Worm (Caenorhabditis elegans) whole organism, L3 larva: ENCODE results near the gene ect-2.

Experiments
- R02D3.7 ChIP-seq: fragments of 150-350 bp; optimal IDR thresholded peaks from 2 replicates; lab custom pipeline; 2014; ENCODE audit warnings: missing biosample characterization, missing genetic modification characterization
- ZK546.5 ChIP-seq: sonication (generic microtip); optimal IDR thresholded peaks from 2 replicates; lab custom pipeline; 2017; ENCODE audit warnings: missing biosample characterization, missing genetic modification characterization
- aly-2 ChIP-seq: fragments of 150-350 bp; optimal IDR thresholded peaks from 2 replicates; lab custom pipeline; 2014; ENCODE audit warnings: missing biosample characterization, missing genetic modification characterization
- ama-1 ChIP-seq: fragments of 150-350 bp; optimal IDR thresholded peaks from 2 replicates; lab custom pipeline; 2018
- ceh-16 ChIP-seq: sonication (generic microtip); optimal IDR thresholded peaks from 2 replicates; lab custom pipeline; 2017; ENCODE audit warnings: missing biosample characterization, missing genetic modification characterization
- ceh-28 ChIP-seq: fragments of 150-350 bp; optimal IDR thresholded peaks from 2 replicates; lab custom pipeline; 2014; ENCODE audit warnings: missing biosample characterization, missing genetic modification reagents, missing genetic modification characterization
- ceh-82 ChIP-seq: fragments of 150-350 bp; optimal IDR thresholded peaks from 2 replicates; lab custom pipeline; 2014; ENCODE audit warnings: missing biosample characterization, missing genetic modification characterization
- ceh-9 ChIP-seq: sonication (generic microtip); optimal IDR thresholded peaks from 2 replicates; lab custom pipeline; 2018; ENCODE audit warnings: missing biosample characterization, missing genetic modification characterization
- daf-12 ChIP-seq: fragments of 150-350 bp; optimal IDR thresholded peaks from 2 replicates; lab custom pipeline; 2014; ENCODE audit warnings: missing biosample characterization, missing genetic modification reagents, missing genetic modification characterization
- elt-2 ChIP-seq: sonication (generic microtip); optimal IDR thresholded peaks from 2 replicates; lab custom pipeline; 2016; ENCODE audit warnings: missing genetic modification reagents, mild to moderate bottlenecking, missing genetic modification characterization, missing compliant biosample characterization
- elt-3 ChIP-seq, 3 experiments: fragments of 150-350 bp in 1 of 3; sonication (generic microtip) in 2 of 3; optimal IDR thresholded peaks; 2 replicates in 2 of 3; 4 replicates in 1 of 3; lab custom pipeline; 2014 to 2017; ENCODE audit warnings: missing biosample characterization in 3 of 3, missing genetic modification characterization in 3 of 3
- eor-1 ChIP-seq, 2 experiments: fragments of 150-350 bp; optimal IDR thresholded peaks; 2 replicates each; lab custom pipeline; 2014 to 2018; ENCODE audit warnings: missing biosample characterization in 2 of 2, missing genetic modification characterization in 2 of 2
- fkh-10 ChIP-seq: sonication (generic microtip); optimal IDR thresholded peaks from 2 replicates; lab custom pipeline; 2017; ENCODE audit warnings: missing biosample characterization, missing genetic modification reagents, missing genetic modification characterization
- fkh-2 ChIP-seq: fragments of 150-350 bp; optimal IDR thresholded peaks from 2 replicates; lab custom pipeline; 2014; ENCODE audit warnings: missing biosample characterization, missing genetic modification reagents, missing genetic modification characterization
- fos-1 ChIP-seq: fragments of 150-350 bp; optimal IDR thresholded peaks from 2 replicates; lab custom pipeline; 2014; ENCODE audit warnings: missing biosample characterization, missing genetic modification characterization
- hmg-11 ChIP-seq: sonication (generic microtip); optimal IDR thresholded peaks from 2 replicates; lab custom pipeline; 2016; ENCODE audit warnings: missing genetic modification characterization, missing compliant biosample characterization
- jun-1 ChIP-seq: fragments of 150-350 bp; optimal IDR thresholded peaks from 2 replicates; lab custom pipeline; 2014; ENCODE audit warnings: missing biosample characterization, missing genetic modification reagents, missing genetic modification characterization
- lin-15B ChIP-seq: fragments of 150-350 bp; optimal IDR thresholded peaks from 2 replicates; lab custom pipeline; 2014; ENCODE audit warnings: missing biosample characterization, missing genetic modification characterization
- lin-39 ChIP-seq: fragments of 150-350 bp; optimal IDR thresholded peaks from 2 replicates; lab custom pipeline; 2018; ENCODE audit warnings: missing biosample characterization, missing genetic modification reagents, missing genetic modification characterization
- mdl-1 ChIP-seq: fragments of 150-350 bp; optimal IDR thresholded peaks from 2 replicates; lab custom pipeline; 2014; ENCODE audit warnings: missing biosample characterization, missing genetic modification characterization
- nfya-1 ChIP-seq: sonication (generic microtip); optimal IDR thresholded peaks from 2 replicates; lab custom pipeline; 2017; ENCODE audit warnings: missing genetic modification characterization, mild to moderate bottlenecking, missing compliant biosample characterization, antibody characterized with exemption, moderate library complexity; ENCODE audit not compliant: insufficient read depth
- nhr-11 ChIP-seq: fragments of 150-350 bp; optimal IDR thresholded peaks from 2 replicates; lab custom pipeline; 2014; ENCODE audit warnings: missing biosample characterization, missing genetic modification characterization
- nhr-12 ChIP-seq: fragments of 150-350 bp; optimal IDR thresholded peaks from 2 replicates; lab custom pipeline; 2014; ENCODE audit warnings: missing biosample characterization, missing genetic modification characterization
- nhr-23 ChIP-seq: fragments of 150-350 bp; optimal IDR thresholded peaks from 2 replicates; lab custom pipeline; 2014; ENCODE audit warnings: missing biosample characterization, missing genetic modification reagents, missing genetic modification characterization
- nhr-237 ChIP-seq: fragments of 150-350 bp; optimal IDR thresholded peaks from 2 replicates; lab custom pipeline; 2014; ENCODE audit warnings: missing biosample characterization, missing genetic modification characterization
- nhr-25 ChIP-seq: sonication (generic microtip); optimal IDR thresholded peaks from 2 replicates; lab custom pipeline; 2017; ENCODE audit warnings: missing biosample characterization, missing genetic modification characterization
- nhr-28 ChIP-seq: fragments of 150-350 bp; optimal IDR thresholded peaks from 2 replicates; lab custom pipeline; 2014; ENCODE audit warnings: missing biosample characterization, missing genetic modification characterization
- nhr-43 ChIP-seq: sonication (generic microtip); optimal IDR thresholded peaks from 2 replicates; lab custom pipeline; 2016; ENCODE audit warnings: mild to moderate bottlenecking, missing genetic modification characterization, missing compliant biosample characterization; ENCODE audit not compliant: poor library complexity, severe bottlenecking
- nhr-67 ChIP-seq: fragments of 150-350 bp; optimal IDR thresholded peaks from 2 replicates; lab custom pipeline; 2014; ENCODE audit warnings: missing biosample characterization, missing genetic modification characterization
- nhr-76 ChIP-seq: fragments of 150-350 bp; sonication (generic microtip); optimal IDR thresholded peaks from 5 replicates; lab custom pipeline; 2014; ENCODE audit warnings: missing biosample characterization, missing genetic modification characterization
- nhr-77 ChIP-seq: fragments of 150-350 bp; optimal IDR thresholded peaks from 2 replicates; lab custom pipeline; 2014; ENCODE audit warnings: missing biosample characterization, missing genetic modification characterization
- pha-4 ChIP-seq: fragments of 150-350 bp; optimal IDR thresholded peaks from 2 replicates; lab custom pipeline; 2014; ENCODE audit warnings: missing biosample characterization, missing genetic modification reagents, missing genetic modification characterization
- sea-2 ChIP-seq: fragments of 150-350 bp; sonication (generic microtip); optimal IDR thresholded peaks from 4 replicates; lab custom pipeline; 2014; ENCODE audit warnings: missing biosample characterization, missing genetic modification reagents, missing genetic modification characterization
- skn-1 ChIP-seq: fragments of 150-350 bp; optimal IDR thresholded peaks from 2 replicates; lab custom pipeline; 2014; ENCODE audit warnings: missing biosample characterization, missing genetic modification characterization
- snpc-4 ChIP-seq: fragments of 150-350 bp; optimal IDR thresholded peaks from 2 replicates; lab custom pipeline; 2014; ENCODE audit warnings: missing biosample characterization, missing genetic modification characterization
- unc-39 ChIP-seq: sonication (generic microtip); optimal IDR thresholded peaks from 4 replicates; lab custom pipeline; 2017; ENCODE audit warnings: missing biosample characterization, missing genetic modification characterization
- unc-62 ChIP-seq: fragments of 150-350 bp; sonication (generic microtip); optimal IDR thresholded peaks from 4 replicates; lab custom pipeline; 2014; ENCODE audit warnings: missing biosample characterization, missing genetic modification reagents, missing genetic modification characterization
- ztf-11 ChIP-seq: fragments of 150-350 bp; optimal IDR thresholded peaks from 2 replicates; lab custom pipeline; 2014; ENCODE audit warnings: missing biosample characterization, missing genetic modification characterization

ect-2 gene

ce11 chrII:10778026-10778425 is 5.7 kb downstream of the ect-2 start, which contains the start of gene mpz-1:
TSS of gene mpz-1 (minus strand) at chrII:10778126.
- TF ChIP-seq nhr-77: no peak
- no peak for TF ChIP-seq hmg-11
- TF ChIP-seq fos-1 (tag; lab: Kevin White, UChicago): no peak
- TF ChIP-seq elt-2 (tag; lab: Kevin White, UChicago): no peak
- TF ChIP-seq nfya-1 (tag; lab: Kevin White, UChicago): no peak
- no peak for TF ChIP-seq lin-39 (tag; lab: Kevin White, UChicago)
- no peak for TF ChIP-seq fkh-10 (GFP tag; lab: Kevin White, UChicago)
- no peak for TF ChIP-seq sea-2
- TF ChIP-seq daf-12 (tag; lab: Kevin White, UChicago): no peak
- no peak for TF ChIP-seq nhr-23 (tag; lab: Kevin White, UChicago)
- TF ChIP-seq mdl-1 (tag; lab: Kevin White, UChicago): no peak
- TF ChIP-seq ztf-11 (tag; lab: Kevin White, UChicago): no peak

- no peak for TF ChIP-seq nhr-28
- peak; percentile 79 for TF ChIP-seq fkh-10 (GFP tag; lab: Kevin White, UChicago)
- no peak for TF ChIP-seq unc-62
- TF ChIP-seq nhr-23 (tag; lab: Kevin White, UChicago): no peak
- TF ChIP-seq, all 47 proteins: peak for 1
Measured at ce11 chrII:10769291-10769690, 14.5 kb downstream of the ect-2 start.

ce11 chrII:10767977-10768376 is 15.8 kb downstream of the ect-2 start:
- TF ChIP-seq snpc-4 (tag; lab: Kevin White, UChicago) (no peak), nhr-43 (tag; lab: Kevin White, UChicago) (no peak), aly-2 (tag; lab: Kevin White, UChicago) (no peak), jun-1 (tag; lab: Kevin White, UChicago) (no peak), nhr-28 (no peak), ama-1 (no peak), nhr-25 (tag; lab: Kevin White, UChicago) (no peak), elt-3 (tag; optimal IDR thresholded peaks at IDR 0.05; lab: Kevin White, UChicago) (no peak), unc-62 (no peak), nhr-12 (tag; lab: Kevin White, UChicago) (no peak), fkh-2 (no peak), fos-1 (tag; lab: Kevin White, UChicago) (no peak), ceh-16 (no peak), R02D3.7 (no peak), nhr-76 (tag; lab: Kevin White, UChicago) (no peak), elt-2 (tag; lab: Kevin White, UChicago) (no peak), ceh-28 (no peak), skn-1 (tag; lab: Kevin White, UChicago) (no peak), nhr-77 (no peak)

ce11 chrII:10766773-10767172 is 17.0 kb downstream of the ect-2 start:
- no peak for TF ChIP-seq nhr-11
- no peak for TF ChIP-seq pha-4 (tag; lab: Kevin White, UChicago)
- no peak for TF ChIP-seq unc-39 (tag; lab: Kevin White, UChicago)
- TF ChIP-seq elt-3 (tag; optimal IDR thresholded peaks at IDR 0.05; lab: Kevin White, UChicago): no peak
- no peak for TF ChIP-seq eor-1 (tag; optimal IDR thresholded peaks at IDR 0.05; lab: Kevin White, UChicago)
- no peak for TF ChIP-seq nhr-77
- no peak for TF ChIP-seq aly-2 (tag; lab: Kevin White, UChicago)
- TF ChIP-seq fkh-10 (GFP tag; lab: Kevin White, UChicago): no peak
- no peak for TF ChIP-seq snpc-4 (tag; lab: Kevin White, UChicago)
- TF ChIP-seq, all 47 proteins: peak for 0

- TF ChIP-seq ceh-9 (tag; lab: Kevin White, UChicago): no peak
- TF ChIP-seq daf-12 (tag; lab: Kevin White, UChicago): no peak
- TF ChIP-seq nhr-23 (tag; lab: Kevin White, UChicago): no peak
- no peak for TF ChIP-seq eor-1 (tag; optimal IDR thresholded peaks at IDR 0.05; lab: Kevin White, UChicago)
- no peak for TF ChIP-seq nhr-11
- no peak for TF ChIP-seq ZK546.5 (tag; lab: Kevin White, UChicago)
- no peak for TF ChIP-seq elt-2 (tag; lab: Kevin White, UChicago)
- no peak for TF ChIP-seq nhr-43 (tag; lab: Kevin White, UChicago)
- TF ChIP-seq elt-3 (tag; optimal IDR thresholded peaks at IDR 0.05; lab: Kevin White, UChicago): no peak
- TF ChIP-seq nhr-67 (tag; lab: Kevin White, UChicago): no peak
- TF ChIP-seq R02D3.7: no peak
- no peak for TF ChIP-seq ceh-16
- no peak for TF ChIP-seq ceh-82 (tag; lab: Kevin White, UChicago)
- no peak for TF ChIP-seq lin-15B
- TF ChIP-seq nhr-237 (tag; lab: Kevin White, UChicago): no peak
- no peak for TF ChIP-seq sea-2
Measured at ce11 chrII:10765238-10765637, 18.5 kb downstream of the ect-2 start.
